Fruit fly (Drosophila melanogaster) whole organism, embryonic: ENCODE results near the gene Set2.

Source experiments
- Asciz ChIP-seq: fragments of 200-800 bp; sonication (Bioruptor generic); optimal IDR thresholded peaks from 2 replicates; lab custom pipeline; 2017; ENCODE audit warnings: missing biosample characterization, mild to moderate bottlenecking, missing genetic modification characterization, missing genetic modification reagents
- CG10147 ChIP-seq: fragments of 200-800 bp; sonication (Bioruptor generic); optimal IDR thresholded peaks from 2 replicates; lab custom pipeline; 2019; ENCODE audit warnings: missing biosample characterization, mild to moderate bottlenecking, missing genetic modification characterization, moderate library complexity
- CG10321 ChIP-seq: fragments of 200-800 bp; sonication (Bioruptor generic); IDR thresholded peaks from 2 replicates; pipeline ENCODE4 v1.3.6; 2022; ENCODE audit warnings: missing biosample characterization, missing genetic modification characterization
- CG10543 ChIP-seq: fragments of 200-800 bp; sonication (Bioruptor generic); optimal IDR thresholded peaks from 3 replicates; lab custom pipeline; 2017; ENCODE audit warnings: missing biosample characterization, mild to moderate bottlenecking, missing genetic modification characterization, moderate library complexity
- CG11504 ChIP-seq: fragments of 200-800 bp; sonication (Bioruptor generic); optimal IDR thresholded peaks from 3 replicates; lab custom pipeline; 2019; ENCODE audit warnings: missing biosample characterization, mild to moderate bottlenecking, missing genetic modification characterization, moderate library complexity
- CG15073 ChIP-seq: fragments of 200-800 bp; sonication (Bioruptor generic); optimal IDR thresholded peaks from 2 replicates; lab custom pipeline; 2016; ENCODE audit warnings: missing biosample characterization, missing genetic modification characterization
- CG15269 ChIP-seq: fragments of 200-800 bp; sonication (Bioruptor generic); optimal IDR thresholded peaks from 2 replicates; lab custom pipeline; 2018; ENCODE audit warnings: missing biosample characterization, mild to moderate bottlenecking, missing genetic modification characterization, moderate library complexity
- CG15696 ChIP-seq: fragments of 200-800 bp; sonication (Bioruptor generic); optimal IDR thresholded peaks from 2 replicates; lab custom pipeline; 2019; ENCODE audit warnings: missing biosample characterization, mild to moderate bottlenecking, missing genetic modification characterization, moderate library complexity
- CG18619 ChIP-seq: fragments of 200-800 bp; sonication (Bioruptor generic); optimal IDR thresholded peaks from 3 replicates; lab custom pipeline; 2017; ENCODE audit warnings: missing biosample characterization, mild to moderate bottlenecking, missing genetic modification characterization
- CG2199 ChIP-seq: fragments of 200-800 bp; sonication (Bioruptor generic); IDR thresholded peaks from 3 replicates; pipeline ENCODE4 v1.3.6; 2022; ENCODE audit warnings: missing biosample characterization, missing genetic modification characterization
- CG2678 ChIP-seq: fragments of 200-800 bp; sonication (Bioruptor generic); optimal IDR thresholded peaks from 3 replicates; lab custom pipeline; 2019; ENCODE audit warnings: missing biosample characterization, mild to moderate bottlenecking, missing genetic modification characterization, moderate library complexity
- CG3163 ChIP-seq: fragments of 200-800 bp; sonication (Bioruptor generic); optimal IDR thresholded peaks from 3 replicates; lab custom pipeline; 2016; ENCODE audit warnings: missing biosample characterization, missing genetic modification characterization
- CG34376 ChIP-seq: fragments of 200-800 bp; sonication (Bioruptor generic); optimal IDR thresholded peaks from 2 replicates; lab custom pipeline; 2018; ENCODE audit warnings: missing biosample characterization, mild to moderate bottlenecking, missing genetic modification characterization
- CG4360 ChIP-seq: fragments of 200-800 bp; sonication (Bioruptor generic); IDR thresholded peaks from 2 replicates; pipeline ENCODE4 v1.3.6; 2022; ENCODE audit warnings: missing biosample characterization, missing genetic modification characterization
- CG4617 ChIP-seq: fragments of 200-800 bp; sonication (Bioruptor generic); optimal IDR thresholded peaks from 3 replicates; lab custom pipeline; 2016; ENCODE audit warnings: missing biosample characterization, missing genetic modification characterization, borderline replicate concordance
- CG6854 ChIP-seq: fragments of 200-800 bp; sonication (Bioruptor generic); optimal IDR thresholded peaks from 3 replicates; lab custom pipeline; 2017; ENCODE audit warnings: missing biosample characterization, mild to moderate bottlenecking, missing genetic modification characterization
- CG7786 ChIP-seq: fragments of 200-800 bp; sonication (Bioruptor generic); optimal IDR thresholded peaks from 2 replicates; lab custom pipeline; 2016; ENCODE audit warnings: missing biosample characterization, missing genetic modification characterization
- CG7839 ChIP-seq: fragments of 200-800 bp; sonication (Bioruptor generic); optimal IDR thresholded peaks from 3 replicates; lab custom pipeline; 2018; ENCODE audit warnings: missing biosample characterization, mild to moderate bottlenecking, missing genetic modification characterization, moderate library complexity
- CG8944 ChIP-seq: fragments of 200-800 bp; sonication (Bioruptor generic); optimal IDR thresholded peaks from 3 replicates; lab custom pipeline; 2016; ENCODE audit warnings: missing biosample characterization, missing genetic modification characterization
- Dip2 ChIP-seq: fragments of 200-800 bp; sonication (Bioruptor generic); IDR thresholded peaks from 2 replicates; pipeline ENCODE4 v1.3.6; 2022; ENCODE audit warnings: missing biosample characterization, missing genetic modification characterization
- Hey ChIP-seq: fragments of 200-800 bp; sonication (Bioruptor generic); optimal IDR thresholded peaks from 3 replicates; lab custom pipeline; 2018; ENCODE audit warnings: missing biosample characterization, mild to moderate bottlenecking, missing genetic modification characterization
- Hr78 ChIP-seq, 2 experiments: fragments of 200-800 bp in 1 of 2; fragments of >200 bp in 1 of 2; sonication (Bioruptor generic) in 1 of 2; optimal IDR thresholded peaks; 2 replicates each; lab custom pipeline; 2017 to 2019; ENCODE audit warnings: missing biosample characterization in 2 of 2, missing genetic modification characterization in 2 of 2, mild to moderate bottlenecking in 1 of 2, moderate library complexity in 1 of 2
- Mad ChIP-seq: fragments of 200-800 bp; sonication (Bioruptor generic); optimal IDR thresholded peaks from 2 replicates; lab custom pipeline; 2016; ENCODE audit warnings: missing biosample characterization, missing genetic modification characterization
- Med ChIP-seq: fragments of 200-800 bp; sonication (Bioruptor generic); peaks from one replicate; lab custom pipeline; 2016; ENCODE audit warnings: missing biosample characterization, missing genetic modification characterization, mild to moderate bottlenecking, inconsistent platforms, moderate library complexity
- Mes4 ChIP-seq: fragments of 200-800 bp; sonication (Bioruptor generic); optimal IDR thresholded peaks from 2 replicates; lab custom pipeline; 2016; ENCODE audit warnings: missing biosample characterization, missing genetic modification characterization
- Side ChIP-seq: fragments of 200-800 bp; sonication (Bioruptor generic); optimal IDR thresholded peaks from 2 replicates; lab custom pipeline; 2016; ENCODE audit warnings: missing biosample characterization, missing genetic modification characterization
- Usf ChIP-seq: fragments of 200-800 bp; sonication (Bioruptor generic); optimal IDR thresholded peaks from 2 replicates; lab custom pipeline; 2017; ENCODE audit warnings: missing genotype, missing biosample characterization, missing genetic modification characterization
- abd-A ChIP-seq: fragments of 200-800 bp; sonication (Bioruptor generic); optimal IDR thresholded peaks from 3 replicates; lab custom pipeline; 2019; ENCODE audit warnings: missing biosample characterization, mild to moderate bottlenecking, missing genetic modification characterization, moderate library complexity
- amos ChIP-seq: fragments of 200-800 bp; sonication (Bioruptor generic); IDR thresholded peaks from 2 replicates; pipeline ENCODE4 v1.3.6; 2022; ENCODE audit warnings: missing biosample characterization, missing genetic modification characterization; ENCODE audit not compliant: partially characterized antibody
- corto ChIP-seq: fragments of 200-800 bp; sonication (Bioruptor generic); optimal IDR thresholded peaks from 2 replicates; lab custom pipeline; 2016; ENCODE audit warnings: missing biosample characterization, mild to moderate bottlenecking, missing genetic modification characterization, moderate library complexity
- crp ChIP-seq, 2 experiments: fragments of 200-800 bp; sonication (Bioruptor generic); optimal IDR thresholded peaks; 2 replicates in 1 of 2; 3 replicates in 1 of 2; lab custom pipeline; 2017; ENCODE audit warnings: missing biosample characterization in 2 of 2, missing genetic modification characterization in 2 of 2, mild to moderate bottlenecking in 1 of 2, moderate library complexity in 1 of 2
- cwo ChIP-seq: fragments of 200-800 bp; sonication (Bioruptor generic); optimal IDR thresholded peaks from 3 replicates; lab custom pipeline; 2017; ENCODE audit warnings: missing biosample characterization, missing genetic modification characterization, mild to moderate bottlenecking, moderate library complexity, missing genetic modification reagents
- danr ChIP-seq: fragments of 200-800 bp; sonication (Bioruptor generic); IDR thresholded peaks from 2 replicates; pipeline ENCODE4 v1.3.6; 2022; ENCODE audit warnings: missing biosample characterization, missing genetic modification characterization
- disco-r ChIP-seq: fragments of 200-800 bp; sonication (Bioruptor generic); optimal IDR thresholded peaks from 2 replicates; lab custom pipeline; 2016; ENCODE audit warnings: missing biosample characterization, missing genetic modification characterization
- emc ChIP-seq: fragments of 200-800 bp; sonication (Bioruptor generic); optimal IDR thresholded peaks from 2 replicates; lab custom pipeline; 2016; ENCODE audit warnings: missing biosample characterization, missing genetic modification characterization
- exex ChIP-seq: fragments of 200-800 bp; sonication (Bioruptor generic); optimal IDR thresholded peaks from 4 replicates; lab custom pipeline; 2018; ENCODE audit warnings: missing biosample characterization, mild to moderate bottlenecking, missing genetic modification characterization, moderate library complexity
- grn ChIP-seq: fragments of 200-800 bp; sonication (Bioruptor generic); optimal IDR thresholded peaks from 3 replicates; lab custom pipeline; 2017; ENCODE audit warnings: missing biosample characterization, missing genetic modification characterization
- gro ChIP-seq: fragments of 200-800 bp; sonication (Bioruptor generic); optimal IDR thresholded peaks from 2 replicates; lab custom pipeline; 2016; ENCODE audit warnings: missing biosample characterization, missing genetic modification characterization
- klu ChIP-seq: fragments of 200-800 bp; sonication (Bioruptor generic); IDR thresholded peaks from 2 replicates; pipeline ENCODE4 v1.3.6; 2022; ENCODE audit warnings: missing biosample characterization, missing genetic modification characterization
- lab ChIP-seq: fragments of 200-800 bp; sonication (Bioruptor generic); optimal IDR thresholded peaks from 3 replicates; lab custom pipeline; 2017; ENCODE audit warnings: missing biosample characterization, missing genetic modification characterization, mild to moderate bottlenecking, moderate library complexity, missing genetic modification reagents
- mirr ChIP-seq: fragments of 200-800 bp; sonication (Bioruptor generic); optimal IDR thresholded peaks from 3 replicates; lab custom pipeline; 2018; ENCODE audit warnings: missing biosample characterization, mild to moderate bottlenecking, missing genetic modification characterization
- mld ChIP-seq: fragments of 200-800 bp; sonication (Bioruptor generic); IDR thresholded peaks from 3 replicates; pipeline ENCODE4 v1.3.6; 2022; ENCODE audit warnings: missing biosample characterization, missing genetic modification characterization; ENCODE audit not compliant: partially characterized antibody
- ranshi ChIP-seq: fragments of 200-800 bp; sonication (Bioruptor generic); IDR thresholded peaks from 2 replicates; pipeline ENCODE4 v1.3.6; 2022; ENCODE audit warnings: missing biosample characterization, missing genetic modification characterization
- row ChIP-seq: fragments of 200-800 bp; sonication (Bioruptor generic); IDR thresholded peaks from 3 replicates; pipeline ENCODE4 v1.3.6; 2022; ENCODE audit warnings: missing biosample characterization, missing genetic modification characterization
- sd ChIP-seq: fragments of 200-800 bp; sonication (Bioruptor generic); optimal IDR thresholded peaks from 3 replicates; lab custom pipeline; 2018; ENCODE audit warnings: missing biosample characterization, mild to moderate bottlenecking, missing genetic modification characterization, moderate library complexity
- sr ChIP-seq: fragments of 200-800 bp; sonication (Bioruptor generic); IDR thresholded peaks from 3 replicates; pipeline ENCODE4 v1.3.6; 2022; ENCODE audit warnings: missing biosample characterization, missing genetic modification characterization
- sug ChIP-seq: fragments of 200-800 bp; optimal IDR thresholded peaks from 2 replicates; lab custom pipeline; 2019; ENCODE audit warnings: missing biosample characterization, mild to moderate bottlenecking, missing genetic modification characterization, moderate library complexity
- z ChIP-seq: fragments of 200-800 bp; sonication (Bioruptor generic); IDR thresholded peaks from 3 replicates; pipeline ENCODE4 v1.3.6; 2022; ENCODE audit warnings: missing biosample characterization, missing genetic modification characterization

Gene Set2

DNA sequence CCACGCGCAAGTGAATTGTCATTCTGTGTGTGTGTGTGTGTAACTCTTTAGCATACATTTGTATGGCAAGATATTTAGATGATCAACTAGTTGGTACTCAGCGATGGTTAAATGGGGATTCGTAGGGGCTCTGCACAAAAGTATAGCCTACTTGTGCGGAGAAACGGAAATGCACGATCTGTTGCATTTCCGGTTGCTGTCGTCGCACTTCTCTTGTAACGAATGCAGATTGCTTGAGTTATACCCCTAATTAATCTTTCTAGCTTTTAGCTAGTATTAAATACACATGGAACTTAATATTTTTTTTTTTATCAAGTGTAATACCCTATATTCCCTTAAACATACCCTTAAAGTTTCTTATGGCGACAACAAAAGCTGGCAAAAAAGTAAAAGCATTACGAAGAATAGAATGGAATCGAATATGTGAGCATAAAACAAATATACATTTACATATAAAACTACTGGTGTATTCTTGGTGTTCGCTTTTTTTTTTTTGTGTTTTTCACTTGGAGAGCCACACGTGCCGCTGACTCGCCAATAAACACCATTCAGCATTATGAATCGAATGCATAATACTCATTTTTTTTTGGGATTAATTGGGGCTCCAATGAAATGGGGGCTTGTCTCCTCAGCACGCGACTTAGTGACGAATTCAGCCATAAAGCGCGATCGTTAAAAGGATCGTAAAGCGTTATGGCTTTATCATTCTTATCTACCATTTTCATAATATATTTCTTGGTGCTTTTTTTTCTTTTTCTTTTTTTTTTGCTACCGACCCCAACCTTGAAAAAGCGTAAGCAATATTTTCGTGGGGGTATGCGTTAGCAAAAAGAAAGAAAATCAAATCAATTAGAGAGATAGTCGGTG is 21.6 kb upstream of the Set2 start (continued):
- TF ChIP-seq CG4617 (GFP tag; lab: Kevin White, UChicago) (no peak), Side (GFP tag; lab: Kevin White, UChicago) (peak; percentile 29), CG4360 (no peak), mld (no peak), CG18619 (GFP tag; lab: Kevin White, UChicago) (peak; percentile 60), corto (GFP tag; lab: Kevin White, UChicago) (no peak), CG2199 (no peak), CG15269 (tag; lab: Kevin White, UChicago) (peak; percentile 59), row (GFP tag; lab: Robert Waterston, UW) (peak; percentile 50; the same call in 1 of the 3 replicates), Hr78 (GFP tag; optimal IDR thresholded peaks at IDR 0.05; lab: Kevin White, UChicago) (no peak), CG15073 (no peak), gro (peak; percentile 71), CG6854 (GFP tag; lab: Kevin White, UChicago) (no peak), CG10147 (peak; percentile 75), CG2678 (peak; percentile 77), grn (no peak), amos (no peak), Usf (GFP tag; lab: Kevin White, UChicago) (peak; percentile 69), Asciz (GFP tag; lab: Kevin White, UChicago) (no peak), Mes4 (GFP tag; lab: Kevin White, UChicago) (no peak), emc (GFP tag; lab: Kevin White, UChicago) (peak; percentile 39), CG7786 (peak; percentile 79), CG10321 (GFP tag; lab: Robert Waterston, UW) (no peak), CG8944 (GFP tag; lab: Kevin White, UChicago) (peak; percentile 34), crp (GFP tag; optimal IDR thresholded peaks at IDR 0.05; lab: Kevin White, UChicago) (no peak), ranshi (GFP tag; lab: Robert Waterston, UW) (peak; percentile 39; the same call in 1 of the 2 replicates), CG3163 (peak; percentile 39)

- peak; percentile 70 for TF ChIP-seq sd (tag; lab: Kevin White, UChicago)
- TF ChIP-seq abd-A (tag; lab: Kevin White, UChicago) = peak; percentile 15
- TF ChIP-seq z (GFP tag; lab: Robert Waterston, UW) = 0 out of 3 replicates have a peak, but pooled peaks have one; percentile 11
- peak; percentile 58; the same call in 2 of the 3 replicates for TF ChIP-seq sr (GFP tag; lab: Robert Waterston, UW)
- TF ChIP-seq Med (GFP tag; lab: Kevin White, UChicago) = peak; percentile 53
- TF ChIP-seq disco-r (GFP tag; lab: Kevin White, UChicago) = no peak
- TF ChIP-seq CG7839 (tag; lab: Kevin White, UChicago) = no peak
- no peak for TF ChIP-seq CG11504 (tag; lab: Kevin White, UChicago)
- no peak for TF ChIP-seq CG15696 (tag; lab: Kevin White, UChicago)
- peak; percentile 17 for TF ChIP-seq CG10543
Observed at dm6 chrX:13392041-13392353, 21.0 kb upstream of the Set2 start.

DNA sequence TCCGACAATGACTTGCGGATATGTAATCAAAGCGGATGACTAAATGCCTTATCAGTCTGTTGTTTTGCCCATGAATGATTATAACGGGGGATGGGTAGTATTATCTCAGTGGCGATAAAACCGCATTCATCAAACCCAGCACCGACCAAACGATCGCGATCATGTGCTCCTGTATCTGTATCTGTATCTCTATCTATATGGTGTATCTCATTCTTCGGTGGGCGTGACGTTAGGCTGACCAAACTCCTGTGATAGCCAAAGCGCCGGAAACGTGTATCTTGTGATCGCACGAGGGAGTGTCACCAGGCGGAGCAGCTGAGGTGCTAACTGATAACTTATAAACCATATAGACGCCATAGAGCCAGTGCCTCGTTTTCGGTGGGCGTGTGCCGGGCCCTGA is 20.3 kb upstream of the Set2 start:
- TF ChIP-seq mirr (GFP tag; lab: Kevin White, UChicago) (peak; percentile 81), Med (GFP tag; lab: Kevin White, UChicago) (peak; percentile 67), klu (no peak), grn (peak; percentile 68), sug (tag; lab: Kevin White, UChicago) (peak; percentile 69), exex (tag; lab: Kevin White, UChicago) (peak; percentile 72), Hey (peak; percentile 50), CG34376 (GFP tag; lab: Kevin White, UChicago) (peak; percentile 73), lab (peak; percentile 43), CG10543 (peak; percentile 18), danr (no peak), cwo (GFP tag; lab: Kevin White, UChicago) (peak; percentile 86), Dip2 (no peak), Mad (no peak)
